Fruit fly (Drosophila melanogaster) whole organism, embryonic: ENCODE results near the gene Zip89B.
A peak's percentile ranks its signal among the peaks of the same experiment; 100 is the strongest.

ENCODE experiments used
- Abd-B ChIP-seq: fragments of 200-800 bp; sonication (Bioruptor generic); optimal IDR thresholded peaks from 2 replicates; lab custom pipeline; 2018; ENCODE audit warnings: missing biosample characterization, mild to moderate bottlenecking, missing genetic modification characterization, moderate library complexity
- Antp ChIP-seq: fragments of 200-800 bp; sonication (Bioruptor generic); optimal IDR thresholded peaks from 3 replicates; lab custom pipeline; 2016; ENCODE audit warnings: missing biosample characterization, missing genetic modification characterization
- CG10267 ChIP-seq: fragments of 200-800 bp; sonication (Bioruptor generic); optimal IDR thresholded peaks from 2 replicates; lab custom pipeline; 2018; ENCODE audit warnings: missing biosample characterization, mild to moderate bottlenecking, missing genetic modification characterization, moderate library complexity
- CG10366 ChIP-seq: fragments of 200-800 bp; sonication (Bioruptor generic); IDR thresholded peaks from 2 replicates; pipeline ENCODE4 v1.3.6; 2022; ENCODE audit warnings: missing biosample characterization, missing genetic modification characterization
- CG11456 ChIP-seq: fragments of 200-800 bp; sonication (Bioruptor generic); IDR thresholded peaks from 3 replicates; pipeline ENCODE4 v1.3.6; 2022; ENCODE audit warnings: missing biosample characterization, missing genetic modification characterization
- CG14667 ChIP-seq: fragments of 200-800 bp; sonication (Bioruptor generic); IDR thresholded peaks from 2 replicates; pipeline ENCODE4 v1.3.6; 2022; ENCODE audit warnings: missing biosample characterization, missing genetic modification characterization
- CG16813 ChIP-seq: fragments of 200-800 bp; sonication (Bioruptor generic); IDR thresholded peaks from 3 replicates; pipeline ENCODE4 v1.3.6; 2022; ENCODE audit warnings: missing biosample characterization, missing genetic modification characterization; ENCODE audit not compliant: partially characterized antibody
- CG17328 ChIP-seq: fragments of 200-800 bp; sonication (Bioruptor generic); IDR thresholded peaks from 2 replicates; pipeline ENCODE4 v1.3.6; 2022; ENCODE audit warnings: missing biosample characterization, missing genetic modification characterization
- CG31365 ChIP-seq: fragments of 200-800 bp; sonication (Bioruptor generic); optimal IDR thresholded peaks from 2 replicates; lab custom pipeline; 2018; ENCODE audit warnings: missing biosample characterization, mild to moderate bottlenecking, missing genetic modification characterization
- CG3995 ChIP-seq: fragments of 200-800 bp; sonication (Bioruptor generic); optimal IDR thresholded peaks from 3 replicates; lab custom pipeline; 2016; ENCODE audit warnings: missing biosample characterization, missing genetic modification characterization
- CG4820 ChIP-seq: fragments of 200-800 bp; sonication (Bioruptor generic); optimal IDR thresholded peaks from 3 replicates; lab custom pipeline; 2016; ENCODE audit warnings: missing biosample characterization, missing genetic modification characterization
- CG5245 ChIP-seq: fragments of 200-800 bp; sonication (Bioruptor generic); optimal IDR thresholded peaks from 3 replicates; lab custom pipeline; 2016; ENCODE audit warnings: missing biosample characterization, missing genetic modification characterization
- CG5953 ChIP-seq: fragments of 200-800 bp; sonication (Bioruptor generic); IDR thresholded peaks from 2 replicates; pipeline ENCODE4 v1.3.6; 2022; ENCODE audit warnings: missing biosample characterization, missing genetic modification characterization
- CG6689 ChIP-seq: fragments of 200-800 bp; sonication (Bioruptor generic); IDR thresholded peaks from 2 replicates; pipeline ENCODE4 v1.3.6; 2022; ENCODE audit warnings: missing biosample characterization, missing genetic modification characterization
- CG6854 ChIP-seq: fragments of 200-800 bp; sonication (Bioruptor generic); optimal IDR thresholded peaks from 3 replicates; lab custom pipeline; 2017; ENCODE audit warnings: missing biosample characterization, mild to moderate bottlenecking, missing genetic modification characterization
- CG7372 ChIP-seq: fragments of 200-800 bp; sonication (Bioruptor generic); IDR thresholded peaks from 2 replicates; pipeline ENCODE4 v1.3.6; 2022; ENCODE audit warnings: missing biosample characterization, missing genetic modification characterization
- CG7839 ChIP-seq: fragments of 200-800 bp; sonication (Bioruptor generic); optimal IDR thresholded peaks from 3 replicates; lab custom pipeline; 2018; ENCODE audit warnings: missing biosample characterization, mild to moderate bottlenecking, missing genetic modification characterization, moderate library complexity
- CG8478 ChIP-seq: fragments of >200 bp; optimal IDR thresholded peaks from 2 replicates; lab custom pipeline; 2018
- CG9932 ChIP-seq: fragments of 200-800 bp; sonication (Bioruptor generic); IDR thresholded peaks from 2 replicates; pipeline ENCODE4 v1.3.6; 2022; ENCODE audit warnings: missing biosample characterization, missing genetic modification characterization
- CoRest ChIP-seq: fragments of 200-800 bp; sonication (Bioruptor generic); optimal IDR thresholded peaks from 3 replicates; lab custom pipeline; 2018; ENCODE audit warnings: missing biosample characterization, mild to moderate bottlenecking, missing genetic modification characterization, moderate library complexity
- D ChIP-seq, 2 experiments: fragments of 200-800 bp in 1 of 2; fragments of >200 bp in 1 of 2; sonication (Bioruptor generic) in 1 of 2; optimal IDR thresholded peaks; 2 replicates in 1 of 2; 3 replicates in 1 of 2; lab custom pipeline; 2017; ENCODE audit warnings: mild to moderate bottlenecking in 1 of 2, missing biosample characterization in 1 of 2, missing genetic modification characterization in 1 of 2, missing genetic modification reagents in 1 of 2
- Dbx ChIP-seq: fragments of 200-800 bp; sonication (Bioruptor generic); IDR thresholded peaks from 3 replicates; pipeline ENCODE4 v1.3.6; 2022; ENCODE audit warnings: missing biosample characterization, missing genetic modification characterization
- Dek ChIP-seq: fragments of 200-800 bp; sonication (Bioruptor generic); optimal IDR thresholded peaks from 3 replicates; lab custom pipeline; 2019; ENCODE audit warnings: missing biosample characterization, mild to moderate bottlenecking, missing genetic modification characterization, moderate library complexity
- Doc2 ChIP-seq: fragments of 200-800 bp; sonication (Bioruptor generic); IDR thresholded peaks from 2 replicates; pipeline ENCODE4 v1.3.6; 2022; ENCODE audit warnings: missing biosample characterization, missing genetic modification characterization
- Fer1 ChIP-seq: fragments of 200-800 bp; sonication (Bioruptor generic); optimal IDR thresholded peaks from 2 replicates; lab custom pipeline; 2017; ENCODE audit warnings: missing biosample characterization, mild to moderate bottlenecking, missing genetic modification characterization
- Kr ChIP-seq: fragments of 200-800 bp; sonication (Bioruptor generic); optimal IDR thresholded peaks from 2 replicates; lab custom pipeline; 2017; ENCODE audit warnings: missing biosample characterization, mild to moderate bottlenecking, missing genetic modification characterization
- Lpt ChIP-seq: fragments of >200 bp; optimal IDR thresholded peaks from 2 replicates; lab custom pipeline; 2018; ENCODE audit warnings: missing biosample characterization, missing genetic modification characterization
- MTF-1 ChIP-seq: fragments of 200-800 bp; sonication (Bioruptor generic); optimal IDR thresholded peaks from 2 replicates; lab custom pipeline; 2018; ENCODE audit warnings: missing biosample characterization, mild to moderate bottlenecking, missing genetic modification characterization, borderline replicate concordance
- NC2β ChIP-seq: fragments of 200-800 bp; sonication (Bioruptor generic); optimal IDR thresholded peaks from 2 replicates; lab custom pipeline; 2016; ENCODE audit warnings: missing biosample characterization, missing genetic modification characterization
- Spps ChIP-seq: fragments of 200-800 bp; sonication (Bioruptor generic); optimal IDR thresholded peaks from 2 replicates; lab custom pipeline; 2018; ENCODE audit warnings: missing biosample characterization, mild to moderate bottlenecking, missing genetic modification characterization
- TFAM ChIP-seq: fragments of 200-800 bp; sonication (Bioruptor generic); optimal IDR thresholded peaks from 2 replicates; lab custom pipeline; 2017; ENCODE audit warnings: missing biosample characterization, missing genetic modification characterization, inconsistent platforms
- bsh ChIP-seq, 2 experiments: fragments of 200-800 bp; sonication (Bioruptor generic); optimal IDR thresholded peaks; 2 replicates each; lab custom pipeline; 2017 to 2018; ENCODE audit warnings: mild to moderate bottlenecking in 2 of 2, missing biosample characterization in 2 of 2, missing genetic modification characterization in 2 of 2, moderate library complexity in 1 of 2
- cato ChIP-seq: fragments of 200-800 bp; sonication (Bioruptor generic); optimal IDR thresholded peaks from 2 replicates; lab custom pipeline; 2016; ENCODE audit warnings: missing biosample characterization, missing genetic modification characterization, borderline replicate concordance
- dan ChIP-seq: fragments of 200-800 bp; sonication (Bioruptor generic); IDR thresholded peaks from 2 replicates; pipeline ENCODE4 v1.3.6; 2022; ENCODE audit warnings: missing biosample characterization, missing genetic modification characterization
- danr ChIP-seq: fragments of 200-800 bp; sonication (Bioruptor generic); IDR thresholded peaks from 2 replicates; pipeline ENCODE4 v1.3.6; 2022; ENCODE audit warnings: missing biosample characterization, missing genetic modification characterization
- eve ChIP-seq, 2 experiments: fragments of >200 bp; optimal IDR thresholded peaks; 2 replicates each; lab custom pipeline; 2017; ENCODE audit warnings: missing biosample characterization in 2 of 2, missing genetic modification characterization in 2 of 2
- fru ChIP-seq: fragments of >200 bp; optimal IDR thresholded peaks from 2 replicates; lab custom pipeline; 2017
- hbn ChIP-seq: fragments of 200-800 bp; sonication (Bioruptor generic); IDR thresholded peaks from 2 replicates; pipeline ENCODE4 v1.3.6; 2022; ENCODE audit warnings: missing biosample characterization, missing genetic modification characterization; ENCODE audit not compliant: partially characterized antibody
- hth ChIP-seq: fragments of >200 bp; optimal IDR thresholded peaks from 2 replicates; lab custom pipeline; 2017; ENCODE audit warnings: inconsistent platforms
- jigr1 ChIP-seq: fragments of 200-800 bp; sonication (Bioruptor generic); IDR thresholded peaks from 3 replicates; pipeline ENCODE4 v1.3.6; 2022; ENCODE audit warnings: missing biosample characterization, missing genetic modification characterization
- nerfin-1 ChIP-seq: fragments of 200-800 bp; sonication (Bioruptor generic); optimal IDR thresholded peaks from 3 replicates; lab custom pipeline; 2019; ENCODE audit warnings: missing biosample characterization, mild to moderate bottlenecking, missing genetic modification characterization, moderate library complexity
- pan ChIP-seq, 4 experiments: fragments of >200 bp in 3 of 4; fragments of 200-800 bp in 1 of 4; sonication (Bioruptor generic) in 1 of 4; optimal IDR thresholded peaks in 3 of 4; IDR thresholded peaks in 1 of 4; 2 replicates each; pipeline versions ENCODE4 v1.3.6 to Lab custom; 2017 to 2022; ENCODE audit warnings: missing biosample characterization in 2 of 4, missing genetic modification characterization in 2 of 4, mixed read lengths in 1 of 4
- pros ChIP-seq: fragments of 200-800 bp; sonication (Bioruptor generic); optimal IDR thresholded peaks from 3 replicates; lab custom pipeline; 2019; ENCODE audit warnings: missing biosample characterization, mild to moderate bottlenecking, missing genetic modification characterization, moderate library complexity
- scrt ChIP-seq: fragments of 200-800 bp; sonication (Bioruptor generic); optimal IDR thresholded peaks from 2 replicates; lab custom pipeline; 2018; ENCODE audit warnings: missing biosample characterization, mild to moderate bottlenecking, missing genetic modification characterization, moderate library complexity
- stwl ChIP-seq: fragments of 200-800 bp; sonication (Bioruptor generic); optimal IDR thresholded peaks from 3 replicates; lab custom pipeline; 2018; ENCODE audit warnings: missing biosample characterization, mild to moderate bottlenecking, missing genetic modification characterization, moderate library complexity
- tna ChIP-seq: fragments of 200-800 bp; sonication (Bioruptor generic); IDR thresholded peaks from 2 replicates; pipeline ENCODE4 v1.3.6; 2022; ENCODE audit warnings: missing biosample characterization, missing genetic modification characterization; ENCODE audit not compliant: partially characterized antibody
- vnd ChIP-seq: fragments of 200-800 bp; sonication (Bioruptor generic); IDR thresholded peaks from 3 replicates; pipeline ENCODE4 v1.3.6; 2022; ENCODE audit warnings: missing biosample characterization, missing genetic modification characterization; ENCODE audit not compliant: partially characterized antibody
- vvl ChIP-seq: fragments of 200-800 bp; sonication (Bioruptor generic); IDR thresholded peaks from 2 replicates; pipeline ENCODE4 v1.3.6; 2022; ENCODE audit warnings: missing biosample characterization, missing genetic modification characterization

Zip89B gene

dm6 chr3R:16260385-16261169 is 45.0 kb upstream of the Zip89B start (continued):
- TF ChIP-seq hth (no peak), CG8478 (lab: Kevin White, UChicago) (peak; percentile 91), Antp (GFP tag; lab: Kevin White, UChicago) (peak; percentile 59), vnd (GFP tag; lab: Robert Waterston, UW) (no peak), tna (no peak; the same call in 1 of the 2 replicates), CG9932 (peak; percentile 66), CG7839 (no peak), Dek (tag; lab: Kevin White, UChicago) (peak; percentile 34), CG6689 (peak; percentile 42), CG11456 (GFP tag; lab: Robert Waterston, UW) (peak; percentile 94), stwl (tag; lab: Kevin White, UChicago) (peak; percentile 39), CoRest (tag; lab: Kevin White, UChicago) (peak; percentile 36), NC2β (GFP tag; lab: Kevin White, UChicago) (peak; percentile 73), CG10366 (GFP tag; lab: Robert Waterston, UW) (peak; percentile 56; the same call in 1 of the 2 replicates), hbn (GFP tag; lab: Robert Waterston, UW) (peak; percentile 13; the same call in 1 of the 2 replicates), CG5953 (GFP tag; lab: Robert Waterston, UW) (0 out of 2 replicates have a peak, but pooled peaks have one; percentile 5), vvl (GFP tag; lab: Robert Waterston, UW) (peak; percentile 84), CG3995 (GFP tag; lab: Kevin White, UChicago) (no peak), Kr (GFP tag; lab: Kevin White, UChicago) (no peak), scrt (GFP tag; lab: Kevin White, UChicago) (peak; percentile 17), dan (GFP tag; lab: Robert Waterston, UW) (no peak), eve (GFP tag; optimal IDR thresholded peaks at IDR 0.05; lab: Kevin White, UChicago) (no peak), Abd-B (GFP tag; lab: Kevin White, UChicago) (no peak), danr (GFP tag; lab: Robert Waterston, UW) (no peak), Spps (tag; lab: Kevin White, UChicago) (peak; percentile 9), jigr1 (GFP tag; lab: Robert Waterston, UW) (no peak), CG16813 (GFP tag; lab: Robert Waterston, UW) (peak; percentile 64; the same call in 2 of the 3 replicates), Fer1 (GFP tag; lab: Kevin White, UChicago) (peak; percentile 60), cato (GFP tag; lab: Kevin White, UChicago) (no peak), fru (lab: Kevin White, UChicago) (no peak), CG4820 (peak; percentile 64), CG6854 (GFP tag; lab: Kevin White, UChicago) (peak; percentile 55), pan (optimal IDR thresholded peaks at IDR 0.05; lab: Kevin White, UChicago) (no peak), pan (GFP tag; optimal IDR thresholded peaks at IDR 0.05 in 1 of 2, IDR thresholded peaks at IDR 0.05 in 1 of 2) (peak in 1 of 2 experiments; percentile 77), bsh (GFP tag; optimal IDR thresholded peaks at IDR 0.05; lab: Kevin White, UChicago) (peak in 1 of 2 experiments; percentile 70), Dbx (GFP tag; lab: Robert Waterston, UW) (peak; percentile 61), CG17328 (GFP tag; lab: Robert Waterston, UW) (peak; percentile 75), nerfin-1 (no peak), pros (no peak), Doc2 (GFP tag; lab: Robert Waterston, UW) (no peak), CG10267 (peak; percentile 48), CG5245 (peak; percentile 90), D (optimal IDR thresholded peaks at IDR 0.05; lab: Kevin White, UChicago) (no peak), D (GFP tag; optimal IDR thresholded peaks at IDR 0.05; lab: Kevin White, UChicago) (peak; percentile 57), CG7372 (peak; percentile 61; the same call in 1 of the 2 replicates), CG14667 (GFP tag; lab: Robert Waterston, UW) (peak; percentile 56; the same call in 1 of the 2 replicates), MTF-1 (GFP tag; lab: Kevin White, UChicago) (peak; percentile 87), Lpt (GFP tag; lab: Kevin White, UChicago) (peak; percentile 83), TFAM (GFP tag; lab: Kevin White, UChicago) (no peak), CG31365 (tag; lab: Kevin White, UChicago) (peak; percentile 99)
